Fruit fly (Drosophila melanogaster) S2 (cell line): ENCODE results near the gene CG4645.

Source experiments
- CG8478 ChIP-seq: fragments of >200 bp; optimal IDR thresholded peaks from 2 replicates; lab custom pipeline; 2018
- CTCF ChIP-seq, 2 experiments: fragments of >200 bp; optimal IDR thresholded peaks; 2 replicates each; lab custom pipeline; 2018

The CG4645 gene

dm6 chrX:12937825-12938520, 28.2 kb downstream of the CG4645 start:
- TF ChIP-seq CG8478 (lab: Kevin White, UChicago): no peak
- TF ChIP-seq CTCF (optimal IDR thresholded peaks at IDR 0.05; lab: Kevin White, UChicago): peak; percentile 31 to 59

dm6 chrX:12939021-12939420, 29.3 kb downstream of the CG4645 start:
- TF ChIP-seq CG8478 (lab: Kevin White, UChicago) (no peak), CTCF (optimal IDR thresholded peaks at IDR 0.05; lab: Kevin White, UChicago) (no peak)

- TF ChIP-seq CG8478 (lab: Kevin White, UChicago): no peak
- TF ChIP-seq CTCF (optimal IDR thresholded peaks at IDR 0.05; lab: Kevin White, UChicago): no peak
Observed at dm6 chrX:12939951-12940350, 30.2 kb downstream of the CG4645 start.

- TF ChIP-seq CTCF (optimal IDR thresholded peaks at IDR 0.05; lab: Kevin White, UChicago) (no peak), CG8478 (lab: Kevin White, UChicago) (no peak)
Observed at dm6 chrX:12940396-12940795, 30.6 kb downstream of the CG4645 start.

- TF ChIP-seq CTCF (optimal IDR thresholded peaks at IDR 0.05; lab: Kevin White, UChicago) (no peak), CG8478 (lab: Kevin White, UChicago) (no peak)
Observed at dm6 chrX:12947670-12948069, 37.9 kb downstream of the CG4645 start.

- TF ChIP-seq CG8478 (lab: Kevin White, UChicago): no peak
- no peak for TF ChIP-seq CTCF (optimal IDR thresholded peaks at IDR 0.05; lab: Kevin White, UChicago)
Observed at dm6 chrX:12957412-12957895, 47.7 kb downstream of the CG4645 start, which contains the start of gene hec. Gene hec (minus strand): TSS chrX:12957462.

- TF ChIP-seq CTCF (optimal IDR thresholded peaks at IDR 0.05; lab: Kevin White, UChicago) (no peak), CG8478 (lab: Kevin White, UChicago) (no peak)
Observed at dm6 chrX:12958920-12959319, 49.2 kb downstream of the CG4645 start, which contains the start of gene CG32642. Gene CG32642 (plus strand): TSS chrX:12959220.
